Fruit fly (Drosophila melanogaster): ENCODE measurements around the gene Ggt-1.

The Ggt-1 gene

DNA sequence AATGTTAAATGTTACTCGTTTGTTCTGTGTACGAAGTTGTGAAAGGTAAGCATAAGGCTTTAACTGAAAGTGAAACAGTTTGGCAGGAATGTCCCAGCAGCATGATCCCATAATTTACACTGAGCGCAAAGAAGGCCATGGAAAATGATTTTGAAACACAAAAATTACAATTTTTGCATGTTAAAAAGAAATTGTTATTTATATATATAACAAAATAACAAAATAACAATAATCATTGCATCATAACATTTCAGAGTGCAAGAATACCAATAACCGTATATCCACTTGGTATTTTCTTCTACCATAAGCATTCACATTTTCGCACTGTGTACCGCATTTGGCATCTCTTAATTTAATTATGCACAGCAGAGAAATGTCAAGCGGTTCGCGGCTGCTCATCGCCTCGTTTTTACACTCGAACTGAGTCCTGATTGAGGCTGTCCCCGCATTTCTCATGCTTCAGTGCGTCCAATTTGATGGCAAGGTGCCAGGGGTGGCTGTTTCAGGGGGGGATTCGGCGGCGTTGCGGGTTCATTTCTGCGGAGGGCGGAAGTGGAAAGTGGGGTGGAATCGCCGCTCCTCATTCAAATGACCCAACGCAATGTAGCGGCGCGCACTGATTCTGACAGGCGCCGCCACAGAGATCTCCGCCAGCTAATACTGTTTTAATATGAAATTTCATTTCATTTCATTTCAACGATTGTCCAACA lies 10.2 kb upstream of the Ggt-1 start, which contains the start of gene CG6481 (continued):
- TF ChIP-seq phol (tag; optimal IDR thresholded peaks at IDR 0.05) (peak; percentile 29), CG9437 (GFP tag; optimal IDR thresholded peaks at IDR 0.05) (no peak), sens (GFP tag) (peak; percentile 68), CG11504 (tag; optimal IDR thresholded peaks at IDR 0.05) (peak; percentile 19), gem (tag; optimal IDR thresholded peaks at IDR 0.05) (peak; percentile 34), bsh (GFP tag; optimal IDR thresholded peaks at IDR 0.05) (peak in 1 of 2 experiments; percentile 22), lola (GFP tag; optimal IDR thresholded peaks at IDR 0.05) (peak in 1 of 3 experiments; percentile 19), prd (optimal IDR thresholded peaks at IDR 0.05) (no peak), prd (GFP tag; IDR thresholded peaks at IDR 0.05) (peak; percentile 25; the same call in 1 of the 3 replicates), gsb-n (tag; optimal IDR thresholded peaks at IDR 0.05) (peak; percentile 57), D19A (tag; optimal IDR thresholded peaks at IDR 0.05) (peak; percentile 7), CG1603 (tag; optimal IDR thresholded peaks at IDR 0.05) (no peak), CG2712 (tag; optimal IDR thresholded peaks at IDR 0.05) (peak; percentile 20), CG10979 (tag; optimal IDR thresholded peaks at IDR 0.05) (peak; percentile 32)

DNA sequence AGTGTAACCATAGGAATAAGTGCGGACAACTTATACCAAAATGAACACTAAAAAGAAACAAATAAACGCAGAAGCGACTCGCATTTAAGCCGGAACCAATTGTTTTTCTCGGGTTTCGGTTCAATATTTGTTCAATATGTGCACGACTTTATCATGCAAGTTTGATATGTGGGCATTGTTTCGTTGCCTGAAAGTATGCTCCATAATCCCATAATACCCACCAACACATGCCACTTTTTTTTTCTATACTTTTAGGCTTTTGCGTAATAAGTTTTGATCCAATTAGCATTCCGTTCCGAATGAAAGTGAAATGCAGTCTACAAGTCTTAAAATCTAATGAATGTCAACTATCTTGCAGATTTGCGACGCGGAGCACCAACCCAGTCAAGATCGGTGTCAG lies 8.0 kb upstream of the Ggt-1 start:
- TF ChIP-seq ken (GFP tag; IDR thresholded peaks at IDR 0.05) (no peak), Med (GFP tag) (peak; percentile 37), kay (GFP tag; optimal IDR thresholded peaks at IDR 0.05) (no peak), CG8281 (tag; optimal IDR thresholded peaks at IDR 0.05) (peak; percentile 61), Oli (tag; optimal IDR thresholded peaks at IDR 0.05) (no peak), nmo (GFP tag; optimal IDR thresholded peaks at IDR 0.05) (no peak), Doc3 (GFP tag; IDR thresholded peaks at IDR 0.05; ENCODE audit: partially characterized antibody) (no peak), CG5180 (GFP tag; optimal IDR thresholded peaks at IDR 0.05) (peak; percentile 94), slp2 (GFP tag; optimal IDR thresholded peaks at IDR 0.05) (no peak)

DNA sequence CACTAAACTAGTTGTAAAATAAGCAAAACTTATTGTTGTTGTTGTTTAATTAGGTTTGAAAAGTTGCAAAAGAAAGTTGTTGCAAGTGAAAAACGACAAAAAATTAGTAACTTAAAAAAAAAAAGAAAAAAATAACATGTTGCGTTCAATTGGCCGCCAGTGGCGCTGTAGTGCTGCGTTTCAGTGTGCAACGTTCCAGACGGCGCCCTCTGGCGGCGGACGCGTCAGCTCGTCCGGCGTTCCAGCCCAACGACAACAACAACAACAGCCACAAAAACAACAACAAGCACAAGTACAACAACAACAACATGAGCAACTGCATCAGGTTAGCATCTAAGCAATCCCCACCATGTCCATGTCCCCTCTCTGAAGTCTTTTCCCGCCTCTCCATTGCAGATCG lies 5.1 kb upstream of the Ggt-1 start:
- TF ChIP-seq tap (tag; optimal IDR thresholded peaks at IDR 0.05) (no peak), Hand (GFP tag; optimal IDR thresholded peaks at IDR 0.05) (no peak), CG12769 (tag; optimal IDR thresholded peaks at IDR 0.05) (no peak), wdn (GFP tag; IDR thresholded peaks at IDR 0.05) (no peak), zf30C (GFP tag; optimal IDR thresholded peaks at IDR 0.05) (no peak), Fer2 (tag; optimal IDR thresholded peaks at IDR 0.05) (no peak), dpn (GFP tag; optimal IDR thresholded peaks at IDR 0.05) (peak; percentile 23 to 47), gsb-n (tag; optimal IDR thresholded peaks at IDR 0.05) (no peak), Dbx (GFP tag; IDR thresholded peaks at IDR 0.05) (0 out of 3 replicates have a peak, but pooled peaks have one; percentile 18), CG15479 (GFP tag; optimal IDR thresholded peaks at IDR 0.05) (no peak), CG8290 (GFP tag; optimal IDR thresholded peaks at IDR 0.05) (peak; percentile 53), CG8290 (tag; optimal IDR thresholded peaks at IDR 0.05) (peak; percentile 19 to 78), pb (GFP tag; optimal IDR thresholded peaks at IDR 0.05) (peak; percentile 7), fd64A (GFP tag; optimal IDR thresholded peaks at IDR 0.05) (no peak), eve (GFP tag; optimal IDR thresholded peaks at IDR 0.05) (no peak), Blimp-1 (GFP tag; optimal IDR thresholded peaks at IDR 0.05) (no peak), sna (GFP tag; IDR thresholded peaks at IDR 0.05; ENCODE audit: partially characterized antibody) (no peak), amos (GFP tag; IDR thresholded peaks at IDR 0.05; ENCODE audit: partially characterized antibody) (no peak), CG13123 (GFP tag; optimal IDR thresholded peaks at IDR 0.05) (no peak), CG33213 (GFP tag; optimal IDR thresholded peaks at IDR 0.05) (no peak), CG17328 (GFP tag; IDR thresholded peaks at IDR 0.05) (peak; percentile 52; the same call in 1 of the 2 replicates), Lim3 (GFP tag; IDR thresholded peaks at IDR 0.05) (no peak), CG8359 (GFP tag; optimal IDR thresholded peaks at IDR 0.05; ENCODE audit: borderline replicate concordance) (no peak), lola (GFP tag; optimal IDR thresholded peaks at IDR 0.05) (no peak), sens-2 (GFP tag; IDR thresholded peaks at IDR 0.05) (0 out of 2 replicates have a peak, but pooled peaks have one; percentile 36), Max (GFP tag; optimal IDR thresholded peaks at IDR 0.05) (no peak), phol (tag; optimal IDR thresholded peaks at IDR 0.05) (no peak)

All from whole organism, embryonic.